Fruit fly (Drosophila melanogaster): Measurements from ENCODE around the gene CG31253.

CG31253 gene

DNA sequence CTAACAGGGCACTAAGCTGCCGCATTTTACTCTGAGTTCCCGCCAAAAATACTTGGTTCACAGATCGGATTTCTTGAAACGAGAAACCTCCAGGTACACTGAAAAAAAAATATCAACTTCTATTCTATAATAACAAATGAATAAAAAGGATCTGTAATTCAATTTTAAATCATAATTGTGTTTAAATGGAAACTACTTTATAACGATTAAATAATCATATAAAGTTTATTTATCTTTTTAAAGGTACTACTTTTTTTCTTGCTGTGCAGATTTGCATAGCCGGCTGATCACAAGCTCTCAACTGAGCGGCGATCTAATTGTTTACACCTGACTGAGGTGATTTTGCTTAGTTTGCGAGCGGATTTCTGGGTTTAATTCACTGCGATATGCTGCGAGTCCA, 27.0 kb upstream of the CG31253 start (continued):
- TF ChIP-seq HmgD (GFP tag; optimal IDR thresholded peaks at IDR 0.05) (no peak), CG10462 (GFP tag; optimal IDR thresholded peaks at IDR 0.05) (peak; percentile 2), Bteb2 (GFP tag; optimal IDR thresholded peaks at IDR 0.05) (peak; percentile 1), Xbp1 (GFP tag; optimal IDR thresholded peaks at IDR 0.05) (peak; percentile 61), CG31365 (tag; optimal IDR thresholded peaks at IDR 0.05) (no peak), Mad (GFP tag; optimal IDR thresholded peaks at IDR 0.05) (peak; percentile 6), Hr39 (optimal IDR thresholded peaks at IDR 0.05) (no peak), br (optimal IDR thresholded peaks at IDR 0.05) (no peak), phol (tag; optimal IDR thresholded peaks at IDR 0.05) (peak; percentile 76), Elba2 (GFP tag; optimal IDR thresholded peaks at IDR 0.05) (no peak), CG14014 (GFP tag; IDR thresholded peaks at IDR 0.05) (peak; percentile 77), dati (GFP tag; IDR thresholded peaks at IDR 0.05) (no peak), CG12155 (GFP tag; optimal IDR thresholded peaks at IDR 0.05) (peak; percentile 57), jumu (GFP tag; optimal IDR thresholded peaks at IDR 0.05) (no peak), H2.0 (GFP tag; IDR thresholded peaks at IDR 0.05) (peak; percentile 49; the same call in 1 of the 2 replicates), Eip74EF (GFP tag; optimal IDR thresholded peaks at IDR 0.05) (peak in 1 of 2 experiments; percentile 56), CG9215 (GFP tag; IDR thresholded peaks at IDR 0.05) (peak; percentile 73), ERR (GFP tag; optimal IDR thresholded peaks at IDR 0.05) (no peak), CG12219 (GFP tag; optimal IDR thresholded peaks at IDR 0.05) (no peak), trem (tag; optimal IDR thresholded peaks at IDR 0.05) (peak; percentile 39), CG1832 (GFP tag; optimal IDR thresholded peaks at IDR 0.05) (no peak), lbe (GFP tag; optimal IDR thresholded peaks at IDR 0.05) (no peak), CG8290 (GFP tag; optimal IDR thresholded peaks at IDR 0.05) (no peak), CG8290 (tag; optimal IDR thresholded peaks at IDR 0.05) (no peak), esg (GFP tag; conservative IDR thresholded peaks at IDR 0.05) (peak; percentile 70), BEAF-32 (GFP tag; optimal IDR thresholded peaks at IDR 0.05) (no peak), Doc2 (GFP tag; IDR thresholded peaks at IDR 0.05) (no peak), mld (GFP tag; IDR thresholded peaks at IDR 0.05; ENCODE audit: partially characterized antibody) (no peak), CG7556 (GFP tag; optimal IDR thresholded peaks at IDR 0.05) (peak; percentile 67), tll (GFP tag; optimal IDR thresholded peaks at IDR 0.05) (no peak), CG4820 (GFP tag; optimal IDR thresholded peaks at IDR 0.05) (peak; percentile 46), CG10959 (GFP tag; IDR thresholded peaks at IDR 0.05) (no peak), CG11093 (GFP tag; IDR thresholded peaks at IDR 0.05) (no peak), Side (GFP tag; optimal IDR thresholded peaks at IDR 0.05) (no peak), CG4424 (GFP tag; optimal IDR thresholded peaks at IDR 0.05) (peak; percentile 51), CG13287 (GFP tag; IDR thresholded peaks at IDR 0.05; ENCODE audit: partially characterized antibody) (no peak), kay (GFP tag; optimal IDR thresholded peaks at IDR 0.05) (no peak), oc (tag; optimal IDR thresholded peaks at IDR 0.05) (peak; percentile 11), Poxn (GFP tag; IDR thresholded peaks at IDR 0.05) (peak; percentile 53; the same call in 1 of the 2 replicates), CG3847 (GFP tag; IDR thresholded peaks at IDR 0.05) (peak; percentile 78), CG7928 (GFP tag; optimal IDR thresholded peaks at IDR 0.05) (no peak), TFAM (GFP tag; optimal IDR thresholded peaks at IDR 0.05) (no peak), dmrt99B (tag; optimal IDR thresholded peaks at IDR 0.05) (peak; percentile 65), fd64A (GFP tag; optimal IDR thresholded peaks at IDR 0.05) (no peak), sens (GFP tag) (peak; percentile 50), CG6654 (GFP tag; optimal IDR thresholded peaks at IDR 0.05) (peak; percentile 43), croc (GFP tag; conservative IDR thresholded peaks at IDR 0.05) (peak; percentile 31; the same call in 1 of the 3 replicates), CG10267 (tag; optimal IDR thresholded peaks at IDR 0.05) (peak; percentile 60), CG7786 (GFP tag; optimal IDR thresholded peaks at IDR 0.05) (no peak), CG33557 (GFP tag; optimal IDR thresholded peaks at IDR 0.05) (no peak), Spps (tag; optimal IDR thresholded peaks at IDR 0.05) (no peak), wdn (GFP tag; IDR thresholded peaks at IDR 0.05) (peak; percentile 82), CG1529 (GFP tag; optimal IDR thresholded peaks at IDR 0.05) (peak; percentile 45)
